Fruit fly (Drosophila melanogaster) whole organism, embryonic: ENCODE results near the gene sno.

Experiments used
- Asciz ChIP-seq: fragments of 200-800 bp; sonication (Bioruptor generic); optimal IDR thresholded peaks from 2 replicates; lab custom pipeline; 2017; ENCODE audit warnings: missing biosample characterization, mild to moderate bottlenecking, missing genetic modification characterization, missing genetic modification reagents
- Awh ChIP-seq: fragments of 200-800 bp; sonication (Bioruptor generic); IDR thresholded peaks from 2 replicates; pipeline ENCODE4, ENCODE4 v1.3.6; 2022; ENCODE audit warnings: missing biosample characterization, missing genetic modification characterization
- CG10147 ChIP-seq: fragments of 200-800 bp; sonication (Bioruptor generic); optimal IDR thresholded peaks from 2 replicates; lab custom pipeline; 2019; ENCODE audit warnings: missing biosample characterization, mild to moderate bottlenecking, missing genetic modification characterization, moderate library complexity
- CG10267 ChIP-seq: fragments of 200-800 bp; sonication (Bioruptor generic); optimal IDR thresholded peaks from 2 replicates; lab custom pipeline; 2018; ENCODE audit warnings: missing biosample characterization, mild to moderate bottlenecking, missing genetic modification characterization, moderate library complexity
- CG10979 ChIP-seq: fragments of 200-800 bp; sonication (Bioruptor generic); optimal IDR thresholded peaks from 2 replicates; lab custom pipeline; 2018; ENCODE audit warnings: missing biosample characterization, mild to moderate bottlenecking, missing genetic modification characterization, moderate library complexity
- CG11456 ChIP-seq: fragments of 200-800 bp; sonication (Bioruptor generic); IDR thresholded peaks from 3 replicates; pipeline ENCODE4 v1.3.6; 2022; ENCODE audit warnings: missing biosample characterization, missing genetic modification characterization
- CG11504 ChIP-seq: fragments of 200-800 bp; sonication (Bioruptor generic); optimal IDR thresholded peaks from 3 replicates; lab custom pipeline; 2019; ENCODE audit warnings: missing biosample characterization, mild to moderate bottlenecking, missing genetic modification characterization, moderate library complexity
- CG12071 ChIP-seq: fragments of 200-800 bp; sonication (Bioruptor generic); optimal IDR thresholded peaks from 3 replicates; lab custom pipeline; 2018; ENCODE audit warnings: missing biosample characterization, mild to moderate bottlenecking, missing genetic modification characterization
- CG12942 ChIP-seq: fragments of 200-800 bp; sonication (Bioruptor generic); optimal IDR thresholded peaks from 3 replicates; lab custom pipeline; 2016; ENCODE audit warnings: missing biosample characterization, missing genetic modification characterization
- CG13296 ChIP-seq: fragments of 200-800 bp; sonication (Bioruptor generic); optimal IDR thresholded peaks from 3 replicates; lab custom pipeline; 2018; ENCODE audit warnings: missing biosample characterization, mild to moderate bottlenecking, missing genetic modification characterization
- CG14860 ChIP-seq: fragments of 200-800 bp; sonication (Bioruptor generic); IDR thresholded peaks from 3 replicates; pipeline ENCODE4 v1.3.6; 2022; ENCODE audit warnings: missing biosample characterization, missing genetic modification characterization; ENCODE audit not compliant: partially characterized antibody
- CG15514 ChIP-seq: fragments of 200-800 bp; sonication (Bioruptor generic); optimal IDR thresholded peaks from 3 replicates; lab custom pipeline; 2017; ENCODE audit warnings: missing biosample characterization, missing genetic modification characterization, mild to moderate bottlenecking, moderate library complexity, missing genetic modification reagents
- CG15601 ChIP-seq: fragments of 200-800 bp; sonication (Bioruptor generic); optimal IDR thresholded peaks from 3 replicates; lab custom pipeline; 2019; ENCODE audit warnings: missing biosample characterization, mild to moderate bottlenecking, missing genetic modification characterization, moderate library complexity
- CG18599 ChIP-seq: fragments of 200-800 bp; sonication (Bioruptor generic); optimal IDR thresholded peaks from 3 replicates; lab custom pipeline; 2017; ENCODE audit warnings: missing biosample characterization, missing genetic modification characterization, mild to moderate bottlenecking, moderate library complexity, missing genetic modification reagents
- CG2199 ChIP-seq: fragments of 200-800 bp; sonication (Bioruptor generic); IDR thresholded peaks from 3 replicates; pipeline ENCODE4 v1.3.6; 2022; ENCODE audit warnings: missing biosample characterization, missing genetic modification characterization
- CG2678 ChIP-seq: fragments of 200-800 bp; sonication (Bioruptor generic); optimal IDR thresholded peaks from 3 replicates; lab custom pipeline; 2019; ENCODE audit warnings: missing biosample characterization, mild to moderate bottlenecking, missing genetic modification characterization, moderate library complexity
- CG32532 ChIP-seq: fragments of 200-800 bp; sonication (Bioruptor generic); IDR thresholded peaks from 2 replicates; pipeline ENCODE4 v1.3.6; 2022; ENCODE audit warnings: missing biosample characterization, missing genetic modification characterization
- CG34422 ChIP-seq: fragments of 200-800 bp; sonication (Bioruptor generic); IDR thresholded peaks from 3 replicates; pipeline ENCODE4 v1.3.6; 2022; ENCODE audit warnings: missing biosample characterization, missing genetic modification characterization
- CG6813 ChIP-seq: fragments of 200-800 bp; sonication (Bioruptor generic); optimal IDR thresholded peaks from 2 replicates; lab custom pipeline; 2017; ENCODE audit warnings: missing biosample characterization, missing genetic modification characterization, mild to moderate bottlenecking, moderate library complexity, missing genetic modification reagents
- CG8924 ChIP-seq: fragments of 200-800 bp; optimal IDR thresholded peaks from 3 replicates; lab custom pipeline; 2019; ENCODE audit warnings: missing biosample characterization, mild to moderate bottlenecking, missing genetic modification characterization, moderate library complexity
- CG9437 ChIP-seq: fragments of 200-800 bp; sonication (Bioruptor generic); optimal IDR thresholded peaks from 2 replicates; lab custom pipeline; 2018; ENCODE audit warnings: missing biosample characterization, mild to moderate bottlenecking, missing genetic modification characterization
- CG9609 ChIP-seq: fragments of 200-800 bp; sonication (Bioruptor generic); optimal IDR thresholded peaks from 3 replicates; lab custom pipeline; 2016; ENCODE audit warnings: missing biosample characterization, missing genetic modification characterization
- CrebB ChIP-seq: fragments of 200-800 bp; sonication (Bioruptor generic); optimal IDR thresholded peaks from 3 replicates; lab custom pipeline; 2018; ENCODE audit warnings: missing biosample characterization, mild to moderate bottlenecking, missing genetic modification characterization
- Drgx ChIP-seq: fragments of 200-800 bp; sonication (Bioruptor generic); IDR thresholded peaks from 2 replicates; pipeline ENCODE4 v1.3.6; 2022; ENCODE audit warnings: missing biosample characterization, missing genetic modification characterization
- ERR ChIP-seq: fragments of 200-800 bp; sonication (Bioruptor generic); optimal IDR thresholded peaks from 2 replicates; lab custom pipeline; 2016; ENCODE audit warnings: missing biosample characterization, missing genetic modification characterization
- Fer1 ChIP-seq: fragments of 200-800 bp; sonication (Bioruptor generic); optimal IDR thresholded peaks from 2 replicates; lab custom pipeline; 2017; ENCODE audit warnings: missing biosample characterization, mild to moderate bottlenecking, missing genetic modification characterization
- Hmr ChIP-seq: fragments of 200-800 bp; sonication (Bioruptor generic); optimal IDR thresholded peaks from 3 replicates; lab custom pipeline; 2017; ENCODE audit warnings: mild to moderate bottlenecking, missing biosample characterization, missing genetic modification reagents, missing genetic modification characterization
- Lim3 ChIP-seq: fragments of 200-800 bp; sonication (Bioruptor generic); IDR thresholded peaks from 2 replicates; pipeline ENCODE4 v1.3.6; 2022; ENCODE audit warnings: missing biosample characterization, missing genetic modification characterization
- MTF-1 ChIP-seq: fragments of 200-800 bp; sonication (Bioruptor generic); optimal IDR thresholded peaks from 2 replicates; lab custom pipeline; 2018; ENCODE audit warnings: missing biosample characterization, mild to moderate bottlenecking, missing genetic modification characterization, borderline replicate concordance
- Myb ChIP-seq: fragments of 200-800 bp; sonication (Bioruptor generic); optimal IDR thresholded peaks from 2 replicates; lab custom pipeline; 2016; ENCODE audit warnings: missing biosample characterization, missing genetic modification characterization
- Oli ChIP-seq: fragments of 200-800 bp; sonication (Bioruptor generic); optimal IDR thresholded peaks from 2 replicates; lab custom pipeline; 2018; ENCODE audit warnings: missing biosample characterization, mild to moderate bottlenecking, missing genetic modification characterization, moderate library complexity
- Xbp1 ChIP-seq: fragments of 200-800 bp; sonication (Bioruptor generic); optimal IDR thresholded peaks from 3 replicates; lab custom pipeline; 2016; ENCODE audit warnings: missing biosample characterization, mild to moderate bottlenecking, missing genetic modification characterization
- ac ChIP-seq: fragments of 200-800 bp; sonication (Bioruptor generic); optimal IDR thresholded peaks from 3 replicates; lab custom pipeline; 2017; ENCODE audit warnings: missing biosample characterization, mild to moderate bottlenecking, missing genetic modification characterization
- al ChIP-seq: fragments of 200-800 bp; sonication (Bioruptor generic); IDR thresholded peaks from 2 replicates; pipeline ENCODE4 v1.3.6; 2022; ENCODE audit warnings: missing biosample characterization, missing genetic modification characterization
- dpn ChIP-seq, 2 experiments: fragments of 200-800 bp; sonication (Bioruptor generic); optimal IDR thresholded peaks; 3 replicates each; lab custom pipeline; 2016; ENCODE audit warnings: missing biosample characterization in 2 of 2, missing genetic modification characterization in 2 of 2
- en ChIP-seq: fragments of 200-800 bp; sonication (Bioruptor generic); optimal IDR thresholded peaks from 2 replicates; lab custom pipeline; 2016; ENCODE audit warnings: missing biosample characterization, missing genetic modification characterization
- ftz-f1 ChIP-seq: fragments of 200-800 bp; sonication (Bioruptor generic); optimal IDR thresholded peaks from 2 replicates; lab custom pipeline; 2016; ENCODE audit warnings: missing biosample characterization, missing genetic modification characterization
- hth ChIP-seq: fragments of >200 bp; optimal IDR thresholded peaks from 2 replicates; lab custom pipeline; 2017; ENCODE audit warnings: inconsistent platforms
- lola ChIP-seq, 3 experiments: fragments of >200 bp in 2 of 3; fragments of 200-800 bp in 1 of 3; sonication (Bioruptor generic) in 1 of 3; optimal IDR thresholded peaks; 2 replicates each; lab custom pipeline; 2017 to 2019; ENCODE audit warnings: missing biosample characterization in 3 of 3, missing genetic modification characterization in 3 of 3, mild to moderate bottlenecking in 1 of 3, moderate library complexity in 1 of 3
- pan ChIP-seq, 4 experiments: fragments of >200 bp in 3 of 4; fragments of 200-800 bp in 1 of 4; sonication (Bioruptor generic) in 1 of 4; optimal IDR thresholded peaks in 3 of 4; IDR thresholded peaks in 1 of 4; 2 replicates each; pipeline versions ENCODE4 v1.3.6 to Lab custom; 2017 to 2022; ENCODE audit warnings: missing biosample characterization in 2 of 4, missing genetic modification characterization in 2 of 4, mixed read lengths in 1 of 4
- pfk ChIP-seq: fragments of 200-800 bp; sonication (Bioruptor generic); optimal IDR thresholded peaks from 2 replicates; lab custom pipeline; 2018; ENCODE audit warnings: missing biosample characterization, mild to moderate bottlenecking, missing genetic modification characterization, moderate library complexity
- pho ChIP-seq: fragments of 200-800 bp; sonication (Bioruptor generic); optimal IDR thresholded peaks from 2 replicates; lab custom pipeline; 2016; ENCODE audit warnings: missing biosample characterization, missing genetic modification characterization
- salm ChIP-seq: fragments of 200-800 bp; sonication (Bioruptor generic); optimal IDR thresholded peaks from 2 replicates; lab custom pipeline; 2018; ENCODE audit warnings: missing biosample characterization, mild to moderate bottlenecking, missing genetic modification characterization
- scrt ChIP-seq: fragments of 200-800 bp; sonication (Bioruptor generic); optimal IDR thresholded peaks from 2 replicates; lab custom pipeline; 2018; ENCODE audit warnings: missing biosample characterization, mild to moderate bottlenecking, missing genetic modification characterization, moderate library complexity
- shn ChIP-seq: fragments of 200-800 bp; sonication (Bioruptor generic); optimal IDR thresholded peaks from 3 replicates; lab custom pipeline; 2016; ENCODE audit warnings: missing biosample characterization, missing genetic modification characterization
- sima ChIP-seq: fragments of 200-800 bp; sonication (Bioruptor generic); optimal IDR thresholded peaks from 2 replicates; lab custom pipeline; 2016; ENCODE audit warnings: missing biosample characterization, missing genetic modification characterization
- ssp ChIP-seq: fragments of 200-800 bp; sonication (Bioruptor generic); IDR thresholded peaks from 2 replicates; pipeline ENCODE4 v1.3.6; 2022; ENCODE audit warnings: missing biosample characterization, missing genetic modification characterization
- tna ChIP-seq: fragments of 200-800 bp; sonication (Bioruptor generic); IDR thresholded peaks from 2 replicates; pipeline ENCODE4 v1.3.6; 2022; ENCODE audit warnings: missing biosample characterization, missing genetic modification characterization; ENCODE audit not compliant: partially characterized antibody
- zen2 ChIP-seq: fragments of 200-800 bp; sonication (Bioruptor generic); IDR thresholded peaks from 3 replicates; pipeline ENCODE4 v1.3.6; 2022; ENCODE audit warnings: missing biosample characterization, missing genetic modification characterization; ENCODE audit not compliant: partially characterized antibody

Gene sno

dm6 chrX:13159481-13159880 is 52.0 kb downstream of the sno start, which contains the start of the genes Bap60 and CG12096 (continued):
- TF ChIP-seq CG10267 (tag; lab: Kevin White, UChicago) (peak; percentile 78), ftz-f1 (GFP tag; lab: Kevin White, UChicago) (no peak), CG12942 (GFP tag; lab: Kevin White, UChicago) (peak; percentile 72), CG11504 (tag; lab: Kevin White, UChicago) (no peak), Lim3 (no peak), ERR (peak; percentile 64), CG12071 (GFP tag; lab: Kevin White, UChicago) (no peak), pfk (GFP tag; lab: Kevin White, UChicago) (peak; percentile 21), CG11456 (peak; percentile 38; the same call in 1 of the 3 replicates), tna (peak; percentile 70; the same call in 1 of the 2 replicates), CG2678 (no peak), en (GFP tag; lab: Kevin White, UChicago) (peak; percentile 15), CG10147 (peak; percentile 79), CG14860 (peak; percentile 94), CG10979 (tag; lab: Kevin White, UChicago) (peak; percentile 68), CG2199 (GFP tag; lab: Robert Waterston, UW) (no peak), hth (lab: Kevin White, UChicago) (no peak), Awh (GFP tag; lab: Robert Waterston, UW) (no peak), Hmr (no peak), scrt (GFP tag; lab: Kevin White, UChicago) (no peak), CG15514 (GFP tag; lab: Kevin White, UChicago) (peak; percentile 68), CG32532 (peak; percentile 62), ssp (peak; percentile 63), CrebB (tag; lab: Kevin White, UChicago) (peak; percentile 41), CG18599 (GFP tag; lab: Kevin White, UChicago) (no peak), MTF-1 (GFP tag; lab: Kevin White, UChicago) (no peak), CG6813 (GFP tag; lab: Kevin White, UChicago) (no peak), pho (GFP tag; lab: Kevin White, UChicago) (peak; percentile 84), shn (GFP tag; lab: Kevin White, UChicago) (peak; percentile 85), CG34422 (peak; percentile 8; the same call in 1 of the 3 replicates), pan (optimal IDR thresholded peaks at IDR 0.05; lab: Kevin White, UChicago) (no peak), pan (GFP tag; optimal IDR thresholded peaks at IDR 0.05 in 1 of 2, IDR thresholded peaks at IDR 0.05 in 1 of 2) (peak in 1 of 2 experiments; percentile 37), zen2 (GFP tag; lab: Robert Waterston, UW) (0 out of 3 replicates have a peak, but pooled peaks have one; percentile 59), CG13296 (peak; percentile 64), dpn (GFP tag; optimal IDR thresholded peaks at IDR 0.05; lab: Kevin White, UChicago) (peak; percentile 81 to 82), Asciz (GFP tag; lab: Kevin White, UChicago) (no peak), Xbp1 (GFP tag; lab: Kevin White, UChicago) (peak; percentile 75), CG15601 (peak; percentile 76), CG9609 (GFP tag; lab: Kevin White, UChicago) (peak; percentile 69), ac (GFP tag; lab: Kevin White, UChicago) (no peak), CG8924 (tag; lab: Kevin White, UChicago) (peak; percentile 80), CG9437 (peak; percentile 77), Myb (GFP tag; lab: Kevin White, UChicago) (peak; percentile 93), lola (GFP tag; optimal IDR thresholded peaks at IDR 0.05; lab: Kevin White, UChicago) (peak in 1 of 3 experiments; percentile 79), Drgx (GFP tag; lab: Robert Waterston, UW) (no peak), Oli (tag; lab: Kevin White, UChicago) (peak; percentile 65), Fer1 (GFP tag; lab: Kevin White, UChicago) (peak; percentile 70), salm (tag; lab: Kevin White, UChicago) (peak; percentile 22), al (GFP tag; lab: Robert Waterston, UW) (peak; percentile 76), sima (GFP tag; lab: Kevin White, UChicago) (peak; percentile 11)
